Worm (Caenorhabditis elegans) whole organism, L4 larva: ENCODE measurements around the gene dnc-4.

Experiments used
- arid-1 ChIP-seq: fragments of 200-800 bp; sonication (Bioruptor generic); conservative IDR thresholded peaks from 2 replicates; pipeline ENCODE4 v1.3.6; 2022; ENCODE audit warnings: missing genetic modification reagents, missing genetic modification characterization, missing compliant biosample characterization
- egl-27 ChIP-seq: sonication (generic microtip); optimal IDR thresholded peaks from 3 replicates; lab custom pipeline; 2017; ENCODE audit warnings: missing biosample characterization, missing genetic modification reagents, missing genetic modification characterization
- jun-1 ChIP-seq: fragments of 150-350 bp; optimal IDR thresholded peaks from 2 replicates; lab custom pipeline; 2014; ENCODE audit warnings: missing biosample characterization, missing genetic modification reagents, missing genetic modification characterization
- mdl-1 ChIP-seq, 2 experiments: fragments of 150-350 bp in 1 of 2; sonication (generic microtip) in 1 of 2; optimal IDR thresholded peaks; 2 replicates each; lab custom pipeline; 2014 to 2017; ENCODE audit warnings: missing biosample characterization in 2 of 2, missing genetic modification characterization in 2 of 2
- nhr-102 ChIP-seq: sonication (generic microtip); optimal IDR thresholded peaks from 2 replicates; lab custom pipeline; 2016; ENCODE audit warnings: mild to moderate bottlenecking, missing genetic modification characterization, moderate library complexity, missing compliant biosample characterization
- nhr-76 ChIP-seq: fragments of 150-350 bp; optimal IDR thresholded peaks from 2 replicates; lab custom pipeline; 2014; ENCODE audit warnings: missing biosample characterization, missing genetic modification characterization
- snpc-1.2 ChIP-seq: fragments of 200-800 bp; sonication (Bioruptor generic); IDR thresholded peaks from 2 replicates; pipeline ENCODE4 v1.3.6; 2022; ENCODE audit warnings: missing genetic modification reagents, missing genetic modification characterization, missing compliant biosample characterization
- unc-39 ChIP-seq: sonication (generic microtip); optimal IDR thresholded peaks from 2 replicates; lab custom pipeline; 2017; ENCODE audit warnings: missing biosample characterization, missing genetic modification characterization
- unc-62 ChIP-seq, 3 experiments: fragments of 150-350 bp in 1 of 3; sonication (generic microtip); optimal IDR thresholded peaks in 2 of 3; peaks in 1 of 3; 1 replicate in 1 of 3; 2 replicates in 2 of 3; lab custom pipeline; 2014 to 2017; ENCODE audit warnings: missing biosample characterization in 3 of 3, missing genetic modification characterization in 3 of 3, missing genetic modification reagents in 3 of 3, missing genotype in 1 of 3

ce11 chrIV:8069104-8069503 is 49.5 kb upstream of the dnc-4 start:
- no peak for TF ChIP-seq snpc-1.2 (GFP tag; lab: Robert Waterston, UW)
- TF ChIP-seq mdl-1 (tag; optimal IDR thresholded peaks at IDR 0.05; lab: Kevin White, UChicago), result no peak
- no peak for TF ChIP-seq jun-1 (tag; lab: Kevin White, UChicago)
- no peak for TF ChIP-seq unc-39
- TF ChIP-seq unc-62 (GFP tag; optimal IDR thresholded peaks at IDR 0.05 in 1 of 2; lab: Kevin White, UChicago), result peak in 1 of 2 experiments; percentile 92
- no peak for TF ChIP-seq unc-62 (tag; optimal IDR thresholded peaks at IDR 0.05; lab: Kevin White, UChicago)
- TF ChIP-seq arid-1 (GFP tag; lab: Robert Waterston, UW), result no peak
- no peak for TF ChIP-seq egl-27 (tag; lab: Kevin White, UChicago)
- no peak for TF ChIP-seq nhr-76 (tag; lab: Kevin White, UChicago)
- TF ChIP-seq nhr-102 (tag; lab: Kevin White, UChicago), result no peak
